Fruit fly (Drosophila melanogaster): Measurements from ENCODE around the gene CG3213.

The CG3213 gene

DNA sequence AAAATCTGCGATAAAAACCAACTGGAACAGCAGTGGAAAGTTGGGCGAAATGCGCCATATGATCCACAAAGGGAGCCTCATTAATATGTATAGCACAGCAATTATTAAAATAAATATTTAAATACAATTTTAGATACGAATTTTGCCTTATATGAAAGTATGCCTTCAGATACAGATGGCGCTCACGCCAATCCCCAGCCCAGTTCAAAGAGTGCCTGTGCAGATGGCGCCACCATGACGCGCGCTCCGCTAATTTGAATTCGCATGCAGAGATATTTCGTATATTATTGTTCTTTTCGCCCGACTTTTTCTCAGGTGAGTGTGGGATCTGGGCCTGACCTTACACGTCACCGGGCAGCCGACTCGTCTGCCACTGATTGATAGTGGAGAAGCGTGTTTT, 47.2 kb downstream of the CG3213 start, which contains the start of gene Pgant4 (continued):
- TF ChIP-seq Chrac-16 (GFP tag; optimal IDR thresholded peaks at IDR 0.05) (peak; percentile 66), Hmx (GFP tag; optimal IDR thresholded peaks at IDR 0.05) (no peak), CG7928 (GFP tag; optimal IDR thresholded peaks at IDR 0.05) (no peak), CG12769 (tag; optimal IDR thresholded peaks at IDR 0.05) (no peak), Myb (GFP tag; optimal IDR thresholded peaks at IDR 0.05) (peak; percentile 27), CG11456 (GFP tag; IDR thresholded peaks at IDR 0.05) (peak; percentile 95), CG10274 (GFP tag; optimal IDR thresholded peaks at IDR 0.05) (no peak), trem (tag; optimal IDR thresholded peaks at IDR 0.05) (no peak), jing (GFP tag; optimal IDR thresholded peaks at IDR 0.05) (no peak), repo (GFP tag; optimal IDR thresholded peaks at IDR 0.05) (peak; percentile 8), Doc3 (GFP tag; IDR thresholded peaks at IDR 0.05; ENCODE audit: partially characterized antibody) (no peak), CG2889 (GFP tag; IDR thresholded peaks at IDR 0.05) (peak; percentile 40; the same call in 1 of the 3 replicates), CG10147 (GFP tag; optimal IDR thresholded peaks at IDR 0.05) (no peak), cato (GFP tag; optimal IDR thresholded peaks at IDR 0.05; ENCODE audit: borderline replicate concordance) (peak; percentile 3), CG6175 (GFP tag; IDR thresholded peaks at IDR 0.05) (0 out of 3 replicates have a peak, but pooled peaks have one; percentile 28), CG1647 (GFP tag; optimal IDR thresholded peaks at IDR 0.05) (no peak), otp (GFP tag; IDR thresholded peaks at IDR 0.05) (peak; percentile 54; the same call in 1 of the 3 replicates), CG10959 (GFP tag; IDR thresholded peaks at IDR 0.05) (peak; percentile 62; the same call in 1 of the 2 replicates), Sox102F (GFP tag; optimal IDR thresholded peaks at IDR 0.05) (no peak), dati (GFP tag; IDR thresholded peaks at IDR 0.05) (no peak), CG9727 (GFP tag; optimal IDR thresholded peaks at IDR 0.05) (peak; percentile 31), wor (GFP tag; IDR thresholded peaks at IDR 0.05) (no peak), CG2116 (GFP tag; optimal IDR thresholded peaks at IDR 0.05) (peak; percentile 15), CG8765 (GFP tag; IDR thresholded peaks at IDR 0.05) (0 out of 2 replicates have a peak, but pooled peaks have one; percentile 32), ERR (GFP tag; optimal IDR thresholded peaks at IDR 0.05) (no peak), CG13624 (GFP tag; optimal IDR thresholded peaks at IDR 0.05) (peak; percentile 33), run (tag; optimal IDR thresholded peaks at IDR 0.05) (no peak), eve (GFP tag; optimal IDR thresholded peaks at IDR 0.05) (no peak), tin (GFP tag; optimal IDR thresholded peaks at IDR 0.05) (peak; percentile 71), dpn (GFP tag; optimal IDR thresholded peaks at IDR 0.05) (peak; percentile 40 to 69), gsb-n (tag; optimal IDR thresholded peaks at IDR 0.05) (peak; percentile 89), CG12155 (GFP tag; optimal IDR thresholded peaks at IDR 0.05) (peak; percentile 41), Ptx1 (GFP tag; IDR thresholded peaks at IDR 0.05) (peak; percentile 78), wdn (GFP tag; IDR thresholded peaks at IDR 0.05) (0 out of 2 replicates have a peak, but pooled peaks have one; percentile 34), Dbx (GFP tag; IDR thresholded peaks at IDR 0.05) (peak; percentile 84), CG10366 (GFP tag; IDR thresholded peaks at IDR 0.05) (peak; percentile 61), CG18619 (GFP tag; optimal IDR thresholded peaks at IDR 0.05) (peak; percentile 28), CG4282 (GFP tag; optimal IDR thresholded peaks at IDR 0.05) (no peak), peb (GFP tag; IDR thresholded peaks at IDR 0.05) (peak; percentile 6; the same call in 1 of the 2 replicates), gce (GFP tag; IDR thresholded peaks at IDR 0.05) (no peak; the same call in 2 of the 3 replicates), so (GFP tag; IDR thresholded peaks at IDR 0.05) (0 out of 3 replicates have a peak, but pooled peaks have one; percentile 16), CkIIα-i1 (GFP tag; IDR thresholded peaks at IDR 0.05) (no peak), CHES-1-like (GFP tag; optimal IDR thresholded peaks at IDR 0.05) (peak; percentile 23), CG3838 (GFP tag; optimal IDR thresholded peaks at IDR 0.05) (no peak), CG9797 (GFP tag; optimal IDR thresholded peaks at IDR 0.05) (no peak), CG16813 (GFP tag; IDR thresholded peaks at IDR 0.05; ENCODE audit: partially characterized antibody) (0 out of 3 replicates have a peak, but pooled peaks have one; percentile 30), ac (GFP tag; optimal IDR thresholded peaks at IDR 0.05) (no peak), CG17829 (tag; optimal IDR thresholded peaks at IDR 0.05) (peak; percentile 74), CG7987 (GFP tag; optimal IDR thresholded peaks at IDR 0.05) (peak; percentile 38), aop (GFP tag; IDR thresholded peaks at IDR 0.05) (no peak), Adf1 (GFP tag; IDR thresholded peaks at IDR 0.05) (no peak; the same call in 1 of the 2 replicates), seq (GFP tag; IDR thresholded peaks at IDR 0.05) (no peak)

All from whole organism, embryonic.